Worm (Caenorhabditis elegans) whole organism, mixed stage, embryonic: ENCODE data around the gene msp-50.

Source experiments
- ceh-43 ChIP-seq: fragments of 200-800 bp; sonication (Bioruptor generic); optimal IDR thresholded peaks from 2 replicates; lab custom pipeline; 2018; ENCODE audit warnings: mild to moderate bottlenecking, missing genetic modification characterization, moderate library complexity, missing compliant biosample characterization
- elt-1 ChIP-seq: sonication (generic microtip); optimal IDR thresholded peaks from 2 replicates; lab custom pipeline; 2017; ENCODE audit warnings: missing genetic modification characterization, mild to moderate bottlenecking, missing compliant biosample characterization, antibody characterized with exemption, moderate library complexity, borderline replicate concordance; ENCODE audit not compliant: insufficient read depth
- hlh-1 ChIP-seq: fragments of 150-350 bp; optimal IDR thresholded peaks from 2 replicates; lab custom pipeline; 2014; ENCODE audit warnings: missing biosample characterization, missing genetic modification reagents, missing genetic modification characterization
- nhr-237 ChIP-seq: fragments of 150-350 bp; optimal IDR thresholded peaks from 2 replicates; lab custom pipeline; 2014; ENCODE audit warnings: missing biosample characterization, missing genetic modification characterization
- pha-4 ChIP-seq: fragments of 150-350 bp; optimal IDR thresholded peaks from 2 replicates; lab custom pipeline; 2018; ENCODE audit warnings: missing biosample characterization, missing genetic modification reagents, missing genetic modification characterization
- snpc-4 ChIP-seq: fragments of 150-350 bp; optimal IDR thresholded peaks from 2 replicates; lab custom pipeline; 2014; ENCODE audit warnings: missing biosample characterization, missing genetic modification characterization
- unc-62 ChIP-seq: fragments of 150-350 bp; optimal IDR thresholded peaks from 2 replicates; lab custom pipeline; 2014; ENCODE audit warnings: missing biosample characterization, missing genetic modification reagents, missing genetic modification characterization

DNA sequence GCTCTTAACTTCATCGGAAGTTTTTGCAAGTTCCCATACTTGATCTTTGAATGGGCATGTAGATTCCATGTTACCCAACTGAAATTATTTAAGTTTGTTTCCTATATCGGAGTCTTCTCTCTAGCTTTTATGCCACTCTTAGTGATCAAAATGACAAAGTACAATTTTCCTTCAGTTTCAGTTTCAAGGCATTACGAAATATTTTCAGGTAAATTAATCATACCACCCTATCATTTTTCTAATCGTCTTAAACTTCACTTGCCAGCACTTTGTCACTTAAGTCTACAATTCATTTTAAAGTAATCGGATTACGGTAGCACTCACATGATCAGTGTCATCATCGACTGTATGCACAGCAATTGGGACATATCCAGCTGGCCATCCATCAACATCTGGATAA, 35.1 kb downstream of the msp-50 start:
- TF ChIP-seq pha-4, result no peak
- TF ChIP-seq unc-62 (GFP tag; lab: Kevin White, UChicago), result no peak
- TF ChIP-seq ceh-43, result no peak
- no peak for TF ChIP-seq snpc-4 (tag; lab: Kevin White, UChicago)
- no peak for TF ChIP-seq hlh-1
- TF ChIP-seq elt-1 (tag; lab: Kevin White, UChicago), result no peak
- no peak for TF ChIP-seq nhr-237
